Worm (Caenorhabditis elegans): ENCODE measurements around the gene gcy-7.

ce11 chrV:8389307-8389706 lies 2.2 kb downstream of the gcy-7 start:
- TF ChIP-seq Y105C5A.15 (GFP tag; IDR thresholded peaks at IDR 0.05) (no peak), jun-1 (tag; optimal IDR thresholded peaks at IDR 0.05) (no peak), snpc-4 (tag; optimal IDR thresholded peaks at IDR 0.05) (no peak), ama-1 (optimal IDR thresholded peaks at IDR 0.05) (no peak), ZK546.5 (tag; optimal IDR thresholded peaks at IDR 0.05) (no peak), ceh-82 (tag; optimal IDR thresholded peaks at IDR 0.05) (no peak), lin-13 (GFP tag; optimal IDR thresholded peaks at IDR 0.05) (no peak), ztf-7 (tag; optimal IDR thresholded peaks at IDR 0.05) (no peak), daf-12 (tag; optimal IDR thresholded peaks at IDR 0.05) (no peak), zag-1 (tag; optimal IDR thresholded peaks at IDR 0.05) (no peak)
